Worm (Caenorhabditis elegans): ENCODE data around the gene otpl-7.

ce11 chrV:8569841-8570361 is 48.6 kb downstream of the otpl-7 start, which contains the start of the genes F25G6.9 and symk-1:
- TF ChIP-seq ama-1 (optimal IDR thresholded peaks at IDR 0.05) = no peak
- TF ChIP-seq tra-4 (tag; optimal IDR thresholded peaks at IDR 0.05) = no peak

Data from whole organism, early embryonic.